Worm (Caenorhabditis elegans): ENCODE data around the gene swt-5.

swt-5 gene

ce11 chrV:9550313-9550712 lies 49.1 kb downstream of the swt-5 start, which contains the start of gene ehbp-1:
Gene ehbp-1 (plus strand): TSS chrV:9550644.
- peak; percentile 29 for TF ChIP-seq sma-9 (GFP tag; optimal IDR thresholded peaks at IDR 0.05)
- no peak for TF ChIP-seq sma-9 (tag; optimal IDR thresholded peaks at IDR 0.05)
- TF ChIP-seq lsy-2 (tag; optimal IDR thresholded peaks at IDR 0.05), result peak in 1 of 2 experiments; percentile 3
- TF ChIP-seq unc-55 (GFP tag; optimal IDR thresholded peaks at IDR 0.05), result peak; percentile 40
- no peak for TF ChIP-seq mab-5 (tag; optimal IDR thresholded peaks at IDR 0.05)
- TF ChIP-seq nhr-11 (tag; optimal IDR thresholded peaks at IDR 0.05), result no peak
- TF ChIP-seq sem-4 (tag; optimal IDR thresholded peaks at IDR 0.05), result no peak
- TF ChIP-seq C34F6.9 (tag; optimal IDR thresholded peaks at IDR 0.05), result peak; percentile 32

All from whole organism, L2 larva.